Worm (Caenorhabditis elegans) whole organism, L4/young adult: ENCODE data around the gene Y59A8B.25.
"Not testable (repeated sequence)": the region's sequence is repeated elsewhere in the genome, so short reads cannot be mapped to it uniquely, and the experiment has no call there.

Experiments used
- W03F9.2 ChIP-seq: fragments of 150-350 bp; optimal IDR thresholded peaks from 2 replicates; lab custom pipeline; 2014; ENCODE audit warnings: missing biosample characterization, missing genetic modification characterization
- dao-5 ChIP-seq: sonication (generic microtip); optimal IDR thresholded peaks from 2 replicates; lab custom pipeline; 2016; ENCODE audit warnings: missing genotype, missing genetic modification characterization, moderate library complexity, missing compliant biosample characterization
- him-1 ChIP-seq: sonication (generic microtip); optimal IDR thresholded peaks from 2 replicates; lab custom pipeline; 2016; ENCODE audit warnings: missing genotype, missing genetic modification reagents, missing genetic modification characterization, missing compliant biosample characterization

Y59A8B.25 gene

DNA sequence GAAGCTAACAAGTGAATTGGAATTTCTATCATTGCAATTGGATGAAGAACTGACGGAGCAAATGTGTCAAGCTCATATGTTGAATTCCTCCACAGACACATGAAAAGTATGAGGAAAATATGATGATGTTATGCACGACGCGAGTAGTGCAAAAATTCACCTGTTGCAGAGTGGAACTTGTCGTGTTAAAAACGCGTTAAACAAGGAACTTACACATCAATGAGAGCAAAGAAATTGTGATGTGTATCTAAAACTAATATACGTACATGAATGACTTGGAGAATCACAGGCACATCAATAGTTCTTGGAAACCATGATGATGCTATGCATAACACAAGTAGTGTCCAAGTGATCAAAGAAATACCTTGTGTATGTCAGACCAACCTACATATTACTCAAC, 38.0 kb downstream of the Y59A8B.25 start, which contains the start of gene srh-134:
Gene srh-134, minus strand, starts transcription at position 101 of the 400 bp plus-strand sequence.
- no peak for TF ChIP-seq W03F9.2 (tag; lab: Kevin White, UChicago)
- TF ChIP-seq him-1 = no peak
- no peak for TF ChIP-seq dao-5

DNA sequence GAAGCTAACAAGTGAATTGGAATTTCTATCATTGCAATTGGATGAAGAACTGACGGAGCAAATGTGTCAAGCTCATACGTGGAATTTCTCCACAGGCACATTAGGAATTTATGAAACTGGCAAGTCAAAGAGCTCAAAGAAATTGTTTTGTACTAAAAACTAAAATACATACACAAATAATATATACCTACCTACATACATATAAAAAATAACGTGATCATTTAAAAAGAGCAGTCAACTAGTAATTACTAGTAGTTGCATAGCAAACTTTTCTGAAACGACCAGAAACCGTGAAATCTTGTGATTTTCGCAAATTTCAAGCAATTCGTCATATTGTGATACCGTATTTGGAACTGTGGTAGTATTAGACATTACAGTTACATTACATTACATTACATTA, 41.1 kb downstream of the Y59A8B.25 start, which contains the start of gene srh-133:
Gene srh-133, minus strand, starts transcription at position 101 of the 400 bp plus-strand sequence.
- TF ChIP-seq W03F9.2 (tag; lab: Kevin White, UChicago) (no peak), him-1 (no peak)

DNA sequence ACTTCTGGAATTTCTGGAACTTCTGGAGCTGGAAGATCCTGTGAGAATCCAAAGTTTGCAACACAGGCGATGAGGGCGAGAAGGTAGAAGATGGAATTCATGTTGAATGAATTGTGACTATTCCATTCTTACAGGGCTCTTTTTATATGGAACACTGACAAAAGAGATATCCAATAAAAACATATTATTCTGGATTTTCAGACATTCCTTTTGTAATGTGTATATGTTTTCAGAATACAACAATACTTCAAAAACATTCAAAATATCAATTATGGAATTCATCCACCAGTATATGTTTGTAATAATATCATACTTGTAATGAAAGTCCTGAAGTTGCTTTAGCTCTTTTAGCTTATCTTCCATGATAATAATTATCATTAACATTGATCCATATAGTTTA, 44.5 kb downstream of the Y59A8B.25 start, which contains the start of gene Y59A8B.26:
Gene Y59A8B.26, minus strand, starts transcription at position 101 of the 400 bp plus-strand sequence.
- TF ChIP-seq him-1; W03F9.2 (tag; lab: Kevin White, UChicago); dao-5: not testable (repeated sequence)

DNA sequence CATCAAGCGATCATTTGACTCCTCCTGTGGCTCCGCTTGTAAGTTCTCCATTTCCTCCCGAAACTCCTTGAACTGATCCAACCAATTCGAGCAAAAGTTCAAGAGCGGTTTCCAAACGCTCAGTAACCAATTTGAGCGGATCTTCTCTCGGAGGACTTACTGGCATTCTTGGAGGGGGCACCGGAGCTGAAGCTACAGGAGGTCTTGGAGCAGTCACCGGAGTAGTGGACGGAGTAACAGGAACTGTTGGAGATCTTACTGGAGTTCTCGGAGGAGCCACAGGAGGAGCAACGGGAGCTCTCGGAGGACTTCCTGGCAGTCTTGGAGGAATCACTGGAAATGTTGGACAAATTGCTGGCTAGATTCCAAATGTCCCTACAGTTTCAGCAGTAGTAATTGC, 46.5 kb downstream of the Y59A8B.25 start:
- TF ChIP-seq W03F9.2 (tag; lab: Kevin White, UChicago) (no peak), him-1 (no peak), dao-5 (no peak)

DNA sequence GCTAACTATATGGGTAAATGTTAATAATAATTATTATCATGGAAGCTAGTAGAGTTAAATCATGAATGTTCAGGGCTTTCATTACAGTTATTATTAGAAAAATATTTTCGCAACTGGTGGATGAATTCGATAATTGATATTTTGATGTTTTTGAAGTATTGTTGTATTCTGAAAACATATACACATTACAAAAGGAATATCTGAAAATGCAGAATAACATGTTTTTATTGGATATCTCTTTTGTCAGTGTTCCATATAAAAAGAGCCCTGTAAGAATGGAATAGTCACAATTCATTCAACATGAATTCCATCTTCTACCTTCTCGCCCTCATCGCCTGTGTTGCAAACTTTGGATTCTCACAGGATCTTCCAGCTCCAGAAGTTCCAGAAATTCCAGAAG, 48.3 kb downstream of the Y59A8B.25 start, which contains the start of gene Y59A8B.19:
Gene Y59A8B.19, plus strand, starts transcription at position 301 of the 400 bp plus-strand sequence.
- TF ChIP-seq him-1; dao-5; W03F9.2 (tag; lab: Kevin White, UChicago): not testable (repeated sequence)

DNA sequence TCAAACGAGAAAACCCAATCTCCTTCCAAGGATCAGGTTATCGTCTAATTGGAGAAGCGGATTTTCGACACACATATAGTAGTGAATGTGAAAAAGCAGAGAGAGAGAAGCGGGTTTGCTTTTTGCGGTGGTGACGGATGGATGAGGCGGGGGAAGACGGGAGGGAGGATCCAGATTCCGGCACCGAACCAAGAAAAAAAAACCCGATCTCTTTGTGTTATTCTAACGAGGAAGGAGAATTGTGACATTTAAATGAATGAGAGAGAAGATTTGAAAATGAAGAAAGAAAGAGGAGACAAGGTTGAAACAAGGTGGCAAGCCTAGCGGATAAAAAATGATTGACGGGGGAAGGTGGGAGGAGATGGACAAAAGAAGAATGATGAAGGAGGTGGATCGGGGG, 51.3 kb downstream of the Y59A8B.25 start:
- TF ChIP-seq W03F9.2 (tag; lab: Kevin White, UChicago) (no peak), dao-5 (no peak), him-1 (no peak)
